Worm (Caenorhabditis elegans) whole organism, L4 larva: ENCODE data around the gene M163.22.

ENCODE experiments used
- F10B5.3 ChIP-seq: sonication (generic microtip); optimal IDR thresholded peaks from 2 replicates; lab custom pipeline; 2016; ENCODE audit warnings: mild to moderate bottlenecking, missing genetic modification characterization, missing compliant biosample characterization
- F49E8.2 ChIP-seq: sonication (generic microtip); optimal IDR thresholded peaks from 2 replicates; lab custom pipeline; 2016; ENCODE audit warnings: missing compliant biosample characterization, mild to moderate bottlenecking, missing genetic modification characterization, borderline replicate concordance
- T20F7.1 ChIP-seq: fragments of 200-800 bp; sonication (Bioruptor generic); optimal IDR thresholded peaks from 2 replicates; lab custom pipeline; 2018; ENCODE audit warnings: mild to moderate bottlenecking, missing genetic modification characterization, missing compliant biosample characterization
- ZK337.2 ChIP-seq: fragments of 200-800 bp; sonication (Bioruptor generic); IDR thresholded peaks from 2 replicates; pipeline ENCODE4 v1.3.6; 2022; ENCODE audit warnings: missing genetic modification reagents, missing genetic modification characterization, missing compliant biosample characterization
- aly-2 ChIP-seq: sonication (generic microtip); optimal IDR thresholded peaks from 2 replicates; lab custom pipeline; 2018; ENCODE audit warnings: missing biosample characterization, missing genetic modification characterization
- arid-1 ChIP-seq: fragments of 200-800 bp; sonication (Bioruptor generic); conservative IDR thresholded peaks from 2 replicates; pipeline ENCODE4 v1.3.6; 2022; ENCODE audit warnings: missing genetic modification reagents, missing genetic modification characterization, missing compliant biosample characterization
- attf-4 ChIP-seq: sonication (generic microtip); optimal IDR thresholded peaks from 3 replicates; lab custom pipeline; 2017; ENCODE audit warnings: missing biosample characterization, missing genetic modification characterization
- ceh-32 ChIP-seq: sonication (generic microtip); optimal IDR thresholded peaks from 2 replicates; lab custom pipeline; 2016; ENCODE audit warnings: mild to moderate bottlenecking, missing genetic modification characterization, missing compliant biosample characterization; ENCODE audit not compliant: poor library complexity
- ceh-44 ChIP-seq: fragments of 200-800 bp; sonication (Bioruptor generic); IDR thresholded peaks from 2 replicates; pipeline ENCODE4 v1.3.6; 2022; ENCODE audit warnings: missing genetic modification reagents, missing genetic modification characterization, missing compliant biosample characterization
- ceh-82 ChIP-seq: sonication (generic microtip); optimal IDR thresholded peaks from 2 replicates; lab custom pipeline; 2017; ENCODE audit warnings: missing biosample characterization, missing genetic modification characterization
- cey-2 ChIP-seq: sonication (generic microtip); optimal IDR thresholded peaks from 3 replicates; lab custom pipeline; 2017; ENCODE audit warnings: missing genetic modification characterization, mild to moderate bottlenecking, missing compliant biosample characterization, antibody characterized with exemption, borderline replicate concordance; ENCODE audit not compliant: insufficient read depth
- daf-16 ChIP-seq, 3 experiments: sonication (generic microtip); optimal IDR thresholded peaks; 2 replicates each; lab custom pipeline; 2016 to 2017; ENCODE audit warnings: missing genetic modification characterization in 3 of 3, missing genetic modification reagents in 3 of 3, mild to moderate bottlenecking in 2 of 3, missing compliant biosample characterization in 2 of 3, missing biosample characterization in 1 of 3, moderate library complexity in 1 of 3
- dmd-6 ChIP-seq: fragments of 200-800 bp; sonication (Bioruptor generic); IDR thresholded peaks from 2 replicates; pipeline ENCODE4 v1.3.6; 2022; ENCODE audit warnings: missing genetic modification reagents, missing genetic modification characterization, missing compliant biosample characterization
- dpl-1 ChIP-seq: fragments of 150-350 bp; optimal IDR thresholded peaks from 2 replicates; lab custom pipeline; 2014; ENCODE audit warnings: missing biosample characterization, missing genetic modification reagents, missing genetic modification characterization
- duxl-1 ChIP-seq: sonication (generic microtip); optimal IDR thresholded peaks from 2 replicates; lab custom pipeline; 2016; ENCODE audit warnings: mild to moderate bottlenecking, missing genetic modification characterization, moderate library complexity, missing compliant biosample characterization; ENCODE audit not compliant: poor library complexity
- dve-1 ChIP-seq: sonication (generic microtip); optimal IDR thresholded peaks from 2 replicates; lab custom pipeline; 2017; ENCODE audit warnings: antibody characterized with exemption, mild to moderate bottlenecking, missing genetic modification characterization, missing compliant biosample characterization; ENCODE audit not compliant: insufficient read depth
- egl-27 ChIP-seq: sonication (generic microtip); optimal IDR thresholded peaks from 3 replicates; lab custom pipeline; 2017; ENCODE audit warnings: missing biosample characterization, missing genetic modification reagents, missing genetic modification characterization
- egl-43 ChIP-seq: fragments of 200-800 bp; sonication (Bioruptor generic); IDR thresholded peaks from 2 replicates; pipeline ENCODE4 v1.3.6; 2022; ENCODE audit warnings: missing genetic modification reagents, missing genetic modification characterization, missing compliant biosample characterization
- fkh-10 ChIP-seq: fragments of 150-350 bp; optimal IDR thresholded peaks from 2 replicates; lab custom pipeline; 2014; ENCODE audit warnings: missing biosample characterization, missing genetic modification reagents, missing genetic modification characterization
- fos-1 ChIP-seq: fragments of 150-350 bp; optimal IDR thresholded peaks from 2 replicates; lab custom pipeline; 2014; ENCODE audit warnings: missing biosample characterization, missing genetic modification characterization
- hlh-11 ChIP-seq: fragments of 200-800 bp; sonication (Bioruptor generic); optimal IDR thresholded peaks from 2 replicates; lab custom pipeline; 2018; ENCODE audit warnings: mild to moderate bottlenecking, missing genetic modification characterization, missing compliant biosample characterization
- hlh-30 ChIP-seq: sonication (generic microtip); optimal IDR thresholded peaks from 2 replicates; lab custom pipeline; 2017; ENCODE audit warnings: antibody characterized with exemption, mild to moderate bottlenecking, missing genetic modification characterization, missing compliant biosample characterization; ENCODE audit not compliant: insufficient read depth
- jun-1 ChIP-seq: fragments of 150-350 bp; optimal IDR thresholded peaks from 2 replicates; lab custom pipeline; 2014; ENCODE audit warnings: missing biosample characterization, missing genetic modification reagents, missing genetic modification characterization
- lin-13 ChIP-seq: fragments of 150-350 bp; optimal IDR thresholded peaks from 2 replicates; lab custom pipeline; 2014; ENCODE audit warnings: missing biosample characterization, missing genetic modification reagents, missing genetic modification characterization
- lin-38 ChIP-seq: fragments of 200-800 bp; sonication (Bioruptor generic); IDR thresholded peaks from 2 replicates; pipeline ENCODE4 v1.3.6; 2022; ENCODE audit warnings: missing genetic modification reagents, missing genetic modification characterization, missing compliant biosample characterization
- lin-39 ChIP-seq: fragments of 150-350 bp; optimal IDR thresholded peaks from 2 replicates; lab custom pipeline; 2014; ENCODE audit warnings: missing biosample characterization, missing genetic modification reagents, missing genetic modification characterization
- lir-3 ChIP-seq: sonication (generic microtip); optimal IDR thresholded peaks from 2 replicates; lab custom pipeline; 2016; ENCODE audit warnings: mild to moderate bottlenecking, missing genetic modification characterization, missing compliant biosample characterization
- madf-9 ChIP-seq: fragments of 200-800 bp; sonication (Bioruptor generic); conservative IDR thresholded peaks from 2 replicates; pipeline ENCODE4 v1.3.6; 2022; ENCODE audit warnings: missing genetic modification reagents, missing genetic modification characterization, missing compliant biosample characterization
- mdt-29 ChIP-seq: fragments of 200-800 bp; sonication (Bioruptor generic); IDR thresholded peaks from 2 replicates; pipeline ENCODE4 v1.3.6; 2022; ENCODE audit warnings: missing genetic modification reagents, missing genetic modification characterization, missing compliant biosample characterization
- mep-1 ChIP-seq: fragments of 150-350 bp; sonication (generic microtip); optimal IDR thresholded peaks from 3 replicates; lab custom pipeline; 2014; ENCODE audit warnings: missing biosample characterization, missing genetic modification characterization
- mes-2 ChIP-seq: sonication (generic microtip); optimal IDR thresholded peaks from 2 replicates; lab custom pipeline; 2016; ENCODE audit warnings: missing genotype, mild to moderate bottlenecking, missing genetic modification characterization, missing compliant biosample characterization; ENCODE audit not compliant: poor library complexity, severe bottlenecking
- nhr-102 ChIP-seq: sonication (generic microtip); optimal IDR thresholded peaks from 2 replicates; lab custom pipeline; 2016; ENCODE audit warnings: mild to moderate bottlenecking, missing genetic modification characterization, moderate library complexity, missing compliant biosample characterization
- nhr-25 ChIP-seq: sonication (generic microtip); optimal IDR thresholded peaks from 2 replicates; lab custom pipeline; 2017; ENCODE audit warnings: missing genetic modification characterization, mild to moderate bottlenecking, missing compliant biosample characterization, antibody characterized with exemption, moderate library complexity, borderline replicate concordance; ENCODE audit not compliant: insufficient read depth
- nhr-42 ChIP-seq: fragments of 200-800 bp; sonication (Bioruptor generic); IDR thresholded peaks from 2 replicates; pipeline ENCODE4 v1.3.6; 2022; ENCODE audit warnings: missing genetic modification characterization, missing compliant biosample characterization
- nhr-48 ChIP-seq: sonication (generic microtip); optimal IDR thresholded peaks from 2 replicates; lab custom pipeline; 2016; ENCODE audit warnings: mild to moderate bottlenecking, missing genetic modification characterization, missing compliant biosample characterization
- nhr-6 ChIP-seq: fragments of 150-350 bp; optimal IDR thresholded peaks from 2 replicates; lab custom pipeline; 2014; ENCODE audit warnings: missing biosample characterization, missing genetic modification characterization
- nhr-77 ChIP-seq: fragments of 150-350 bp; optimal IDR thresholded peaks from 2 replicates; lab custom pipeline; 2014; ENCODE audit warnings: missing biosample characterization, missing genetic modification characterization
- pha-4 ChIP-seq, 2 experiments: fragments of 150-350 bp in 1 of 2; fragments of 200-800 bp in 1 of 2; sonication (Bioruptor generic) in 1 of 2; IDR thresholded peaks in 1 of 2; optimal IDR thresholded peaks in 1 of 2; 2 replicates each; pipeline versions ENCODE4 v1.3.6 to Lab custom; 2014 to 2022; ENCODE audit warnings: missing genetic modification characterization in 2 of 2, missing genetic modification reagents in 2 of 2, missing biosample characterization in 1 of 2, missing compliant biosample characterization in 1 of 2
- pqm-1 ChIP-seq: sonication (generic microtip); optimal IDR thresholded peaks from 2 replicates; lab custom pipeline; 2017; ENCODE audit warnings: missing biosample characterization, missing genetic modification characterization
- saeg-2 ChIP-seq: fragments of 200-800 bp; sonication (Bioruptor generic); IDR thresholded peaks from 2 replicates; pipeline ENCODE4 v1.3.6; 2022; ENCODE audit warnings: missing genetic modification reagents, missing genetic modification characterization, missing compliant biosample characterization
- sdz-12 ChIP-seq: fragments of 200-800 bp; sonication (Bioruptor generic); optimal IDR thresholded peaks from 2 replicates; lab custom pipeline; 2018; ENCODE audit warnings: mild to moderate bottlenecking, missing genetic modification characterization, missing compliant biosample characterization
- snpc-1.2 ChIP-seq: fragments of 200-800 bp; sonication (Bioruptor generic); IDR thresholded peaks from 2 replicates; pipeline ENCODE4 v1.3.6; 2022; ENCODE audit warnings: missing genetic modification reagents, missing genetic modification characterization, missing compliant biosample characterization
- spr-3 ChIP-seq: fragments of 200-800 bp; sonication (Bioruptor generic); optimal IDR thresholded peaks from 2 replicates; lab custom pipeline; 2018; ENCODE audit warnings: mild to moderate bottlenecking, missing genetic modification characterization, missing compliant biosample characterization
- tra-1 ChIP-seq: fragments of 200-800 bp; sonication (Bioruptor generic); IDR thresholded peaks from 2 replicates; pipeline ENCODE4 v1.3.6; 2022; ENCODE audit warnings: missing genetic modification reagents, missing genetic modification characterization, missing compliant biosample characterization
- vab-7 ChIP-seq: fragments of 200-800 bp; sonication (Bioruptor generic); IDR thresholded peaks from 2 replicates; pipeline ENCODE4 v1.3.6; 2022; ENCODE audit warnings: missing genetic modification reagents, missing genetic modification characterization, missing compliant biosample characterization
- zip-11 ChIP-seq: fragments of 200-800 bp; sonication (Bioruptor generic); IDR thresholded peaks from 2 replicates; pipeline ENCODE4 v1.3.6; 2022; ENCODE audit warnings: missing genetic modification characterization, missing compliant biosample characterization
- zip-2 ChIP-seq: fragments of 150-350 bp; optimal IDR thresholded peaks from 2 replicates; lab custom pipeline; 2014; ENCODE audit warnings: missing biosample characterization, missing genetic modification characterization

M163.22 gene

DNA sequence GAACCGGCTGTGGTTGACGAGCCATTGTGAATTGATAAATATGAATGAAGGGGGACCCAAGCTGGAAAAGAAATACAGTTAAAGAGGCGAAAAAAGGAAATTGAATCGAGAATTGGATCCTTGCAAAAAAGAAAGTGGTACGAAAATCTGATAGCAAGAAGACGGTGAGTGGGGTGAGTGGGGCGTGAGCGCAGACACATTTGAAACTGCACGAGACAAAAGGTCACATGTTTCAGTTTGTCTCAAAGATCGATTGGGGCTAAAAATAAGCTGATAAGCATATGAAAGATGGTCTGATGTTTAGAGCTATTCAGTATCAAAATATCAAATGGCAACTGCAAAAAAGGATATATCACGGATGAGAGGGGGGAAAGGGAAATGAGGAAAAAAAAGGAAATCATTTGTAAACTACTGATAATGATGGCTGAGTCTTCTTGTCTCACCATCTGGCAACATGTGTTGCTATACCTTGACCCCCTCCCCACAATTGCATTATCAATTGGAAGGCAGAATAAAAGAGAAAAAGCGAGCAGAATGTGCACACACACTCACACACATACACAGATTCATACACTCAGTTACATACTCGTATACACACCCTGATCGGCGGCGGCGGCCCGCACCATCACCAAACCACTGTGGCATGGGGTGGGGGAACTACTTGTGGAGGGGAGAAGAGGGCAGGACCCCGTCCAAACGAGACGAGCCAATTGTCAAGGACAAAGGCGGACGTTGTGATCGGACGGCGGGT, 38.3 kb downstream of the M163.22 start, which contains the start of gene M163.1 (continued):
- TF ChIP-seq mdt-29 (GFP tag; lab: Robert Waterston, UW) = 0 out of 2 replicates have a peak, but pooled peaks have one; percentile 11
- no peak for TF ChIP-seq zip-2 (tag; lab: Kevin White, UChicago)
- TF ChIP-seq lin-39 (tag; lab: Kevin White, UChicago) = no peak
- TF ChIP-seq arid-1 (GFP tag; lab: Robert Waterston, UW) = no peak
- no peak for TF ChIP-seq spr-3 (GFP tag; lab: Kevin White, UChicago)
- TF ChIP-seq hlh-11 (tag; lab: Kevin White, UChicago) = peak; percentile 38
- TF ChIP-seq daf-16 (GFP tag; optimal IDR thresholded peaks at IDR 0.05; lab: Kevin White, UChicago) = no peak
- TF ChIP-seq daf-16 (tag; optimal IDR thresholded peaks at IDR 0.05; lab: Kevin White, UChicago) = peak; percentile 57
- peak; percentile 76 for TF ChIP-seq hlh-30
- TF ChIP-seq nhr-6 (tag; lab: Kevin White, UChicago) = no peak
- TF ChIP-seq duxl-1 (tag; lab: Kevin White, UChicago) = no peak
- TF ChIP-seq T20F7.1 (GFP tag; lab: Kevin White, UChicago) = no peak
- no peak for TF ChIP-seq attf-4 (tag; lab: Kevin White, UChicago)
- no peak for TF ChIP-seq F10B5.3 (tag; lab: Kevin White, UChicago)
- no peak for TF ChIP-seq mep-1 (tag; lab: Kevin White, UChicago)
- TF ChIP-seq ZK337.2 (GFP tag; lab: Robert Waterston, UW) = no peak
- TF ChIP-seq cey-2 (tag; lab: Kevin White, UChicago) = no peak
- TF ChIP-seq tra-1 = 0 out of 2 replicates have a peak, but pooled peaks have one; percentile 28
- no peak for TF ChIP-seq F49E8.2
- no peak for TF ChIP-seq nhr-42 (GFP tag; lab: Robert Waterston, UW)
- no peak for TF ChIP-seq madf-9 (GFP tag; lab: Robert Waterston, UW)
- no peak for TF ChIP-seq aly-2 (tag; lab: Kevin White, UChicago)
- no peak for TF ChIP-seq saeg-2 (GFP tag; lab: Robert Waterston, UW)
- TF ChIP-seq vab-7 (GFP tag; lab: Robert Waterston, UW) = no peak
- TF ChIP-seq egl-27 = no peak
- TF ChIP-seq egl-43 = 0 out of 2 replicates have a peak, but pooled peaks have one; percentile 11
- TF ChIP-seq jun-1 (tag; lab: Kevin White, UChicago) = no peak
- no peak for TF ChIP-seq nhr-25
- no peak for TF ChIP-seq fkh-10 (GFP tag; lab: Kevin White, UChicago)
- no peak for TF ChIP-seq dpl-1 (GFP tag; lab: Kevin White, UChicago)
- TF ChIP-seq nhr-102 = no peak
- TF ChIP-seq sdz-12 (GFP tag; lab: Kevin White, UChicago) = no peak
- no peak for TF ChIP-seq nhr-77
- peak; percentile 56 for TF ChIP-seq dmd-6 (GFP tag; lab: Robert Waterston, UW)
- TF ChIP-seq pqm-1 = peak; percentile 49
- TF ChIP-seq fos-1 (tag; lab: Kevin White, UChicago) = no peak
- no peak for TF ChIP-seq pha-4 (GFP tag; IDR thresholded peaks at IDR 0.05; lab: Robert Waterston, UW)
- no peak for TF ChIP-seq pha-4 (tag; optimal IDR thresholded peaks at IDR 0.05; lab: Kevin White, UChicago)
- peak; percentile 1 for TF ChIP-seq mes-2 (tag; lab: Kevin White, UChicago)
- no peak for TF ChIP-seq ceh-44 (GFP tag; lab: Robert Waterston, UW)
- no peak for TF ChIP-seq lin-13 (GFP tag; lab: Kevin White, UChicago)
- TF ChIP-seq zip-11 (GFP tag; lab: Robert Waterston, UW) = no peak
- no peak for TF ChIP-seq ceh-82
- TF ChIP-seq lin-38 = 0 out of 2 replicates have a peak, but pooled peaks have one; percentile 18
- TF ChIP-seq ceh-32 = no peak
- TF ChIP-seq snpc-1.2 = no peak
- TF ChIP-seq dve-1 = peak; percentile 42
- TF ChIP-seq lir-3 (tag; lab: Kevin White, UChicago) = no peak
- no peak for TF ChIP-seq nhr-48 (tag; lab: Kevin White, UChicago)
